Worm (Caenorhabditis elegans) whole organism, L3 larva: ENCODE measurements around the gene kup-1.

Experiments
- R02D3.7 ChIP-seq: fragments of 150-350 bp; optimal IDR thresholded peaks from 2 replicates; lab custom pipeline; 2014; ENCODE audit warnings: missing biosample characterization, missing genetic modification characterization
- aly-2 ChIP-seq: fragments of 150-350 bp; optimal IDR thresholded peaks from 2 replicates; lab custom pipeline; 2014; ENCODE audit warnings: missing biosample characterization, missing genetic modification characterization
- ama-1 ChIP-seq: fragments of 150-350 bp; optimal IDR thresholded peaks from 2 replicates; lab custom pipeline; 2018
- ceh-28 ChIP-seq: fragments of 150-350 bp; optimal IDR thresholded peaks from 2 replicates; lab custom pipeline; 2014; ENCODE audit warnings: missing biosample characterization, missing genetic modification reagents, missing genetic modification characterization
- ceh-82 ChIP-seq: fragments of 150-350 bp; optimal IDR thresholded peaks from 2 replicates; lab custom pipeline; 2014; ENCODE audit warnings: missing biosample characterization, missing genetic modification characterization
- ceh-9 ChIP-seq: sonication (generic microtip); optimal IDR thresholded peaks from 2 replicates; lab custom pipeline; 2018; ENCODE audit warnings: missing biosample characterization, missing genetic modification characterization
- daf-12 ChIP-seq: fragments of 150-350 bp; optimal IDR thresholded peaks from 2 replicates; lab custom pipeline; 2014; ENCODE audit warnings: missing biosample characterization, missing genetic modification reagents, missing genetic modification characterization
- egl-27 ChIP-seq: sonication (generic microtip); optimal IDR thresholded peaks from 4 replicates; lab custom pipeline; 2017; ENCODE audit warnings: missing biosample characterization, missing genetic modification reagents, missing genetic modification characterization
- egl-5 ChIP-seq: fragments of 150-350 bp; optimal IDR thresholded peaks from 2 replicates; lab custom pipeline; 2017; ENCODE audit warnings: missing biosample characterization, missing genetic modification reagents, missing genetic modification characterization, inconsistent platforms
- elt-1 ChIP-seq: fragments of 150-350 bp; optimal IDR thresholded peaks from 2 replicates; lab custom pipeline; 2014; ENCODE audit warnings: missing biosample characterization, missing genetic modification characterization
- elt-2 ChIP-seq: sonication (generic microtip); optimal IDR thresholded peaks from 2 replicates; lab custom pipeline; 2016; ENCODE audit warnings: missing genetic modification reagents, mild to moderate bottlenecking, missing genetic modification characterization, missing compliant biosample characterization
- elt-3 ChIP-seq, 3 experiments: fragments of 150-350 bp in 1 of 3; sonication (generic microtip) in 2 of 3; optimal IDR thresholded peaks; 2 replicates in 2 of 3; 4 replicates in 1 of 3; lab custom pipeline; 2014 to 2017; ENCODE audit warnings: missing biosample characterization in 3 of 3, missing genetic modification characterization in 3 of 3
- eor-1 ChIP-seq, 2 experiments: fragments of 150-350 bp; optimal IDR thresholded peaks; 2 replicates each; lab custom pipeline; 2014 to 2018; ENCODE audit warnings: missing biosample characterization in 2 of 2, missing genetic modification characterization in 2 of 2
- fkh-10 ChIP-seq: sonication (generic microtip); optimal IDR thresholded peaks from 2 replicates; lab custom pipeline; 2017; ENCODE audit warnings: missing biosample characterization, missing genetic modification reagents, missing genetic modification characterization
- fkh-2 ChIP-seq: fragments of 150-350 bp; optimal IDR thresholded peaks from 2 replicates; lab custom pipeline; 2014; ENCODE audit warnings: missing biosample characterization, missing genetic modification reagents, missing genetic modification characterization
- fos-1 ChIP-seq: fragments of 150-350 bp; optimal IDR thresholded peaks from 2 replicates; lab custom pipeline; 2014; ENCODE audit warnings: missing biosample characterization, missing genetic modification characterization
- hmg-11 ChIP-seq: sonication (generic microtip); optimal IDR thresholded peaks from 2 replicates; lab custom pipeline; 2016; ENCODE audit warnings: missing genetic modification characterization, missing compliant biosample characterization
- lin-15B ChIP-seq: fragments of 150-350 bp; optimal IDR thresholded peaks from 2 replicates; lab custom pipeline; 2014; ENCODE audit warnings: missing biosample characterization, missing genetic modification characterization
- lin-39 ChIP-seq: fragments of 150-350 bp; optimal IDR thresholded peaks from 2 replicates; lab custom pipeline; 2018; ENCODE audit warnings: missing biosample characterization, missing genetic modification reagents, missing genetic modification characterization
- lsy-12 ChIP-seq: sonication (generic microtip); optimal IDR thresholded peaks from 2 replicates; lab custom pipeline; 2016; ENCODE audit warnings: mild to moderate bottlenecking, missing genetic modification characterization, missing compliant biosample characterization
- mdl-1 ChIP-seq: fragments of 150-350 bp; optimal IDR thresholded peaks from 2 replicates; lab custom pipeline; 2014; ENCODE audit warnings: missing biosample characterization, missing genetic modification characterization
- mml-1 ChIP-seq: fragments of 150-350 bp; sonication (generic microtip); optimal IDR thresholded peaks from 3 replicates; lab custom pipeline; 2014; ENCODE audit warnings: missing biosample characterization, missing genetic modification characterization
- nfya-1 ChIP-seq: sonication (generic microtip); optimal IDR thresholded peaks from 2 replicates; lab custom pipeline; 2017; ENCODE audit warnings: missing genetic modification characterization, mild to moderate bottlenecking, missing compliant biosample characterization, antibody characterized with exemption, moderate library complexity; ENCODE audit not compliant: insufficient read depth
- nhr-11 ChIP-seq: fragments of 150-350 bp; optimal IDR thresholded peaks from 2 replicates; lab custom pipeline; 2014; ENCODE audit warnings: missing biosample characterization, missing genetic modification characterization
- nhr-23 ChIP-seq: fragments of 150-350 bp; optimal IDR thresholded peaks from 2 replicates; lab custom pipeline; 2014; ENCODE audit warnings: missing biosample characterization, missing genetic modification reagents, missing genetic modification characterization
- nhr-25 ChIP-seq: sonication (generic microtip); optimal IDR thresholded peaks from 2 replicates; lab custom pipeline; 2017; ENCODE audit warnings: missing biosample characterization, missing genetic modification characterization
- nhr-28 ChIP-seq: fragments of 150-350 bp; optimal IDR thresholded peaks from 2 replicates; lab custom pipeline; 2014; ENCODE audit warnings: missing biosample characterization, missing genetic modification characterization
- nhr-43 ChIP-seq: sonication (generic microtip); optimal IDR thresholded peaks from 2 replicates; lab custom pipeline; 2016; ENCODE audit warnings: mild to moderate bottlenecking, missing genetic modification characterization, missing compliant biosample characterization; ENCODE audit not compliant: poor library complexity, severe bottlenecking
- nhr-67 ChIP-seq: fragments of 150-350 bp; optimal IDR thresholded peaks from 2 replicates; lab custom pipeline; 2014; ENCODE audit warnings: missing biosample characterization, missing genetic modification characterization
- nhr-76 ChIP-seq: fragments of 150-350 bp; sonication (generic microtip); optimal IDR thresholded peaks from 5 replicates; lab custom pipeline; 2014; ENCODE audit warnings: missing biosample characterization, missing genetic modification characterization
- nhr-77 ChIP-seq: fragments of 150-350 bp; optimal IDR thresholded peaks from 2 replicates; lab custom pipeline; 2014; ENCODE audit warnings: missing biosample characterization, missing genetic modification characterization
- pha-4 ChIP-seq: fragments of 150-350 bp; optimal IDR thresholded peaks from 2 replicates; lab custom pipeline; 2014; ENCODE audit warnings: missing biosample characterization, missing genetic modification reagents, missing genetic modification characterization
- pqm-1 ChIP-seq: fragments of 150-350 bp; optimal IDR thresholded peaks from 2 replicates; lab custom pipeline; 2017; ENCODE audit warnings: missing biosample characterization, missing genetic modification characterization, inconsistent platforms
- sea-2 ChIP-seq: fragments of 150-350 bp; sonication (generic microtip); optimal IDR thresholded peaks from 4 replicates; lab custom pipeline; 2014; ENCODE audit warnings: missing biosample characterization, missing genetic modification reagents, missing genetic modification characterization
- skn-1 ChIP-seq: fragments of 150-350 bp; optimal IDR thresholded peaks from 2 replicates; lab custom pipeline; 2014; ENCODE audit warnings: missing biosample characterization, missing genetic modification characterization
- snpc-4 ChIP-seq: fragments of 150-350 bp; optimal IDR thresholded peaks from 2 replicates; lab custom pipeline; 2014; ENCODE audit warnings: missing biosample characterization, missing genetic modification characterization
- tbx-2 ChIP-seq: sonication (generic microtip); optimal IDR thresholded peaks from 2 replicates; lab custom pipeline; 2016; ENCODE audit warnings: mild to moderate bottlenecking, missing genetic modification characterization, missing compliant biosample characterization
- unc-62 ChIP-seq: fragments of 150-350 bp; sonication (generic microtip); optimal IDR thresholded peaks from 4 replicates; lab custom pipeline; 2014; ENCODE audit warnings: missing biosample characterization, missing genetic modification reagents, missing genetic modification characterization
- zag-1 ChIP-seq: fragments of 150-350 bp; optimal IDR thresholded peaks from 2 replicates; lab custom pipeline; 2014; ENCODE audit warnings: missing biosample characterization, missing genetic modification characterization
- ztf-11 ChIP-seq: fragments of 150-350 bp; optimal IDR thresholded peaks from 2 replicates; lab custom pipeline; 2014; ENCODE audit warnings: missing biosample characterization, missing genetic modification characterization

kup-1 gene

ce11 chrV:12074886-12075285 is 34.2 kb upstream of the kup-1 start, which contains the start of gene R07B7.6:
Gene R07B7.6, minus strand, starts transcription at chrV:12074986.
- TF ChIP-seq elt-2 (tag; lab: Kevin White, UChicago) (no peak), nhr-76 (tag; lab: Kevin White, UChicago) (no peak), R02D3.7 (tag; lab: Kevin White, UChicago) (no peak), lin-39 (tag; lab: Kevin White, UChicago) (no peak), ceh-28 (tag; lab: Kevin White, UChicago) (no peak)
- TF ChIP-seq, all 47 proteins: peak for 0

- TF ChIP-seq ama-1 (lab: Kevin White, UChicago) (no peak), nhr-25 (peak; percentile 85), sea-2 (no peak), R02D3.7 (tag; lab: Kevin White, UChicago) (no peak), egl-27 (tag; lab: Kevin White, UChicago) (no peak), ceh-82 (tag; lab: Kevin White, UChicago) (no peak), fkh-10 (GFP tag; lab: Kevin White, UChicago) (no peak), lin-39 (tag; lab: Kevin White, UChicago) (no peak), pha-4 (tag; lab: Kevin White, UChicago) (no peak), nhr-11 (tag; lab: Kevin White, UChicago) (no peak), nhr-28 (tag; lab: Kevin White, UChicago) (no peak), elt-2 (tag; lab: Kevin White, UChicago) (no peak), nhr-43 (peak; percentile 58), fos-1 (tag; lab: Kevin White, UChicago) (no peak), mdl-1 (peak; percentile 1), nhr-76 (tag; lab: Kevin White, UChicago) (no peak), ceh-9 (tag; lab: Kevin White, UChicago) (no peak), lsy-12 (no peak), nhr-67 (tag; lab: Kevin White, UChicago) (no peak), elt-3 (tag; optimal IDR thresholded peaks at IDR 0.05; lab: Kevin White, UChicago) (peak in 2 of 3 experiments; percentile 12 to 27), hmg-11 (tag; lab: Kevin White, UChicago) (no peak), snpc-4 (tag; lab: Kevin White, UChicago) (no peak), tbx-2 (no peak), aly-2 (tag; lab: Kevin White, UChicago) (no peak), ceh-28 (tag; lab: Kevin White, UChicago) (no peak), pqm-1 (tag; lab: Kevin White, UChicago) (no peak), skn-1 (tag; lab: Kevin White, UChicago) (no peak), ztf-11 (tag; lab: Kevin White, UChicago) (no peak), fkh-2 (no peak), nfya-1 (no peak), eor-1 (tag; optimal IDR thresholded peaks at IDR 0.05; lab: Kevin White, UChicago) (no peak), daf-12 (tag; lab: Kevin White, UChicago) (no peak), nhr-77 (tag; lab: Kevin White, UChicago) (no peak), egl-5 (tag; lab: Kevin White, UChicago) (no peak), zag-1 (tag; lab: Kevin White, UChicago) (no peak), nhr-23 (tag; lab: Kevin White, UChicago) (peak; percentile 22), unc-62 (no peak), lin-15B (tag; lab: Kevin White, UChicago) (no peak), elt-1 (peak; percentile 55), mml-1 (tag; lab: Kevin White, UChicago) (no peak)
Measured at ce11 chrV:12071483-12071882, 30.8 kb upstream of the kup-1 start.

ce11 chrV:12070419-12070818 is 29.7 kb upstream of the kup-1 start, which contains the start of gene kmo-1:
Gene kmo-1, minus strand, starts transcription at chrV:12070519.
- TF ChIP-seq lin-39 (tag; lab: Kevin White, UChicago) = no peak
- TF ChIP-seq unc-62 = no peak
- TF ChIP-seq nhr-67 (tag; lab: Kevin White, UChicago) = no peak
- TF ChIP-seq ztf-11 (tag; lab: Kevin White, UChicago) = no peak
